Fruit fly (Drosophila melanogaster) whole organism: Measurements from ENCODE around the gene Sys1.

Experiments used
- CG8478 ChIP-seq: fragments of >200 bp; optimal IDR thresholded peaks from 2 replicates; lab custom pipeline; 2018; ENCODE audit warnings: inconsistent platforms
- Dll ChIP-seq: fragments of >200 bp; optimal IDR thresholded peaks from 2 replicates; lab custom pipeline; 2017
- EcR ChIP-seq, 2 experiments: fragments of >200 bp; optimal IDR thresholded peaks; 2 replicates each; lab custom pipeline; 2017; ENCODE audit warnings: missing biosample characterization in 2 of 2, missing genetic modification characterization in 2 of 2, missing genetic modification reagents in 2 of 2
- pan ChIP-seq: fragments of >200 bp; optimal IDR thresholded peaks from 2 replicates; lab custom pipeline; 2017
- psq ChIP-seq: fragments of >200 bp; optimal IDR thresholded peaks from 2 replicates; lab custom pipeline; 2017
- usp ChIP-seq: fragments of >200 bp; optimal IDR thresholded peaks from 2 replicates; lab custom pipeline; 2017; ENCODE audit warnings: missing biosample characterization, missing genetic modification characterization, mixed read lengths

The Sys1 gene

dm6 chr3R:8701197-8701596, 48.6 kb downstream of the Sys1 start:
- TF ChIP-seq EcR (GFP tag; optimal IDR thresholded peaks at IDR 0.05; lab: Kevin White, UChicago) (no peak), CG8478 (no peak), Dll (lab: Kevin White, UChicago) (no peak), psq (lab: Kevin White, UChicago) (no peak), usp (GFP tag; lab: Kevin White, UChicago) (no peak), pan (lab: Kevin White, UChicago) (no peak)
